Worm (Caenorhabditis elegans): ENCODE data around the gene F40F4.7.

The F40F4.7 gene

ce11 chrX:3230575-3230974 is 15.2 kb downstream of the F40F4.7 start:
- no peak for TF ChIP-seq tbx-37 (GFP tag; conservative IDR thresholded peaks at IDR 0.05)
- TF ChIP-seq hnd-1 (tag; optimal IDR thresholded peaks at IDR 0.05), result no peak
- no peak for TF ChIP-seq sea-1 (GFP tag; conservative IDR thresholded peaks at IDR 0.05)
- no peak for TF ChIP-seq ets-7 (tag; optimal IDR thresholded peaks at IDR 0.05)
- no peak for TF ChIP-seq B0310.2 (tag; optimal IDR thresholded peaks at IDR 0.05)
- TF ChIP-seq hmg-4 (GFP tag; optimal IDR thresholded peaks at IDR 0.05), result no peak
- no peak for TF ChIP-seq tbx-11 (GFP tag; IDR thresholded peaks at IDR 0.05)
- TF ChIP-seq pes-1 (GFP tag; IDR thresholded peaks at IDR 0.05), result no peak
- no peak for TF ChIP-seq ama-1 (optimal IDR thresholded peaks at IDR 0.05)
- TF ChIP-seq F13C5.2 (tag; optimal IDR thresholded peaks at IDR 0.05), result no peak
- TF ChIP-seq ceh-13 (GFP tag; optimal IDR thresholded peaks at IDR 0.05), result no peak
- no peak for TF ChIP-seq tra-4 (tag; optimal IDR thresholded peaks at IDR 0.05)
- TF ChIP-seq scrt-1 (GFP tag; IDR thresholded peaks at IDR 0.05), result no peak
- TF ChIP-seq hmbx-1 (tag; optimal IDR thresholded peaks at IDR 0.05), result no peak
- no peak for TF ChIP-seq aly-1 (tag; optimal IDR thresholded peaks at IDR 0.05)
- TF ChIP-seq ceh-36 (tag; optimal IDR thresholded peaks at IDR 0.05), result no peak

- no peak for TF ChIP-seq F13C5.2 (tag; optimal IDR thresholded peaks at IDR 0.05)
- TF ChIP-seq ets-7 (tag; optimal IDR thresholded peaks at IDR 0.05), result no peak
These were observed 17.0 kb downstream of the F40F4.7 start for ce11 chrX:3228701-3229100.

ce11 chrX:3226348-3227229 is 19.1 kb downstream of the F40F4.7 start:
- TF ChIP-seq ama-1 (optimal IDR thresholded peaks at IDR 0.05) (no peak), aly-1 (tag; optimal IDR thresholded peaks at IDR 0.05) (peak; percentile 9), ceh-13 (GFP tag; optimal IDR thresholded peaks at IDR 0.05) (no peak), hnd-1 (tag; optimal IDR thresholded peaks at IDR 0.05) (no peak), ets-7 (tag; optimal IDR thresholded peaks at IDR 0.05) (no peak), F13C5.2 (tag; optimal IDR thresholded peaks at IDR 0.05) (no peak), scrt-1 (GFP tag; IDR thresholded peaks at IDR 0.05) (0 out of 2 replicates have a peak, but pooled peaks have one; percentile 44), tbx-11 (GFP tag; IDR thresholded peaks at IDR 0.05) (no peak), pes-1 (GFP tag; IDR thresholded peaks at IDR 0.05) (no peak), tra-4 (tag; optimal IDR thresholded peaks at IDR 0.05) (no peak), B0310.2 (tag; optimal IDR thresholded peaks at IDR 0.05) (no peak), hmg-4 (GFP tag; optimal IDR thresholded peaks at IDR 0.05) (peak; percentile 54), hmbx-1 (tag; optimal IDR thresholded peaks at IDR 0.05) (no peak), flt-1 (GFP tag; IDR thresholded peaks at IDR 0.05) (no peak), tbx-37 (GFP tag; conservative IDR thresholded peaks at IDR 0.05) (no peak), ceh-36 (tag; optimal IDR thresholded peaks at IDR 0.05) (no peak), sea-1 (GFP tag; conservative IDR thresholded peaks at IDR 0.05) (no peak)

ce11 chrX:3223135-3223534 is 22.6 kb downstream of the F40F4.7 start:
- TF ChIP-seq hmg-4 (GFP tag; optimal IDR thresholded peaks at IDR 0.05) (peak; percentile 58), F13C5.2 (tag; optimal IDR thresholded peaks at IDR 0.05) (no peak), aly-1 (tag; optimal IDR thresholded peaks at IDR 0.05) (no peak), hmbx-1 (tag; optimal IDR thresholded peaks at IDR 0.05) (no peak), ama-1 (optimal IDR thresholded peaks at IDR 0.05) (no peak), pes-1 (GFP tag; IDR thresholded peaks at IDR 0.05) (no peak), flt-1 (GFP tag; IDR thresholded peaks at IDR 0.05) (no peak), tbx-37 (GFP tag; conservative IDR thresholded peaks at IDR 0.05) (no peak)

ce11 chrX:3220267-3220666 is 25.5 kb downstream of the F40F4.7 start, which contains the start of gene rgl-1:
Gene rgl-1 (minus strand): TSS chrX:3220367.
- TF ChIP-seq sea-1 (GFP tag; conservative IDR thresholded peaks at IDR 0.05) (no peak), tbx-37 (GFP tag; conservative IDR thresholded peaks at IDR 0.05) (no peak), aly-1 (tag; optimal IDR thresholded peaks at IDR 0.05) (no peak), hmbx-1 (tag; optimal IDR thresholded peaks at IDR 0.05) (no peak), hnd-1 (tag; optimal IDR thresholded peaks at IDR 0.05) (no peak)

ce11 chrX:3218040-3218795 is 27.5 kb downstream of the F40F4.7 start:
- TF ChIP-seq aly-1 (tag; optimal IDR thresholded peaks at IDR 0.05) (no peak), hnd-1 (tag; optimal IDR thresholded peaks at IDR 0.05) (no peak), pes-1 (GFP tag; IDR thresholded peaks at IDR 0.05) (no peak), flt-1 (GFP tag; IDR thresholded peaks at IDR 0.05) (no peak), hmbx-1 (tag; optimal IDR thresholded peaks at IDR 0.05) (no peak), B0310.2 (tag; optimal IDR thresholded peaks at IDR 0.05) (no peak), tra-4 (tag; optimal IDR thresholded peaks at IDR 0.05) (no peak), ama-1 (optimal IDR thresholded peaks at IDR 0.05) (no peak), tbx-37 (GFP tag; conservative IDR thresholded peaks at IDR 0.05) (no peak)

ce11 chrX:3216698-3217097 is 29.0 kb downstream of the F40F4.7 start:
- no peak for TF ChIP-seq B0310.2 (tag; optimal IDR thresholded peaks at IDR 0.05)
- TF ChIP-seq tbx-37 (GFP tag; conservative IDR thresholded peaks at IDR 0.05), result no peak
- TF ChIP-seq aly-1 (tag; optimal IDR thresholded peaks at IDR 0.05), result no peak

ce11 chrX:3209523-3209922 is 36.2 kb downstream of the F40F4.7 start, which contains the start of gene F28B4.4:
Gene F28B4.4 (minus strand): TSS chrX:3209623.
- no peak for TF ChIP-seq sea-1 (GFP tag; conservative IDR thresholded peaks at IDR 0.05)
- no peak for TF ChIP-seq F13C5.2 (tag; optimal IDR thresholded peaks at IDR 0.05)
- no peak for TF ChIP-seq B0310.2 (tag; optimal IDR thresholded peaks at IDR 0.05)

All from whole organism, early embryonic.